Worm (Caenorhabditis elegans) whole organism, midembryonic: ENCODE results near the gene Y46E12A.5.

Experiments used
- flt-1 ChIP-seq: fragments of 200-800 bp; sonication (Bioruptor generic); IDR thresholded peaks from 2 replicates; pipeline ENCODE4 v1.3.6; 2022; ENCODE audit warnings: missing genetic modification characterization, missing compliant biosample characterization
- klf-2 ChIP-seq: fragments of 200-800 bp; sonication (Bioruptor generic); conservative IDR thresholded peaks from 2 replicates; pipeline ENCODE4 v1.3.6; 2022; ENCODE audit warnings: missing genetic modification reagents, missing genetic modification characterization, missing compliant biosample characterization

ce11 chrIII:1758151-1758550 is at the start of gene Y46E12A.5:
- no peak for TF ChIP-seq klf-2 (GFP tag; lab: Robert Waterston, UW)
- no peak for TF ChIP-seq flt-1 (GFP tag; lab: Robert Waterston, UW)
